Worm (Caenorhabditis elegans): ENCODE measurements around the gene Y25C1A.14.
"Not testable (repeated sequence)": the region's sequence is repeated elsewhere in the genome, so short reads cannot be mapped to it uniquely, and the experiment has no call there.

Gene Y25C1A.14

ce11 chrII:3096857-3097256 lies at the start of gene Y25C1A.14:
Y25C1A.14 (minus strand) TSS chrII:3096957.
- no peak for TF ChIP-seq nhr-76 (tag; optimal IDR thresholded peaks at IDR 0.05)
- TF ChIP-seq bed-3 (GFP tag; optimal IDR thresholded peaks at IDR 0.05) = no peak
- no peak for TF ChIP-seq mab-5 (tag; optimal IDR thresholded peaks at IDR 0.05)
- TF ChIP-seq M03D4.4 (tag; optimal IDR thresholded peaks at IDR 0.05) = no peak
- TF ChIP-seq ztf-11 (tag; optimal IDR thresholded peaks at IDR 0.05) = no peak
- TF ChIP-seq elt-1 (tag; optimal IDR thresholded peaks at IDR 0.05; ENCODE audit: borderline replicate concordance, insufficient read depth) = no peak
- TF ChIP-seq sem-2 (GFP tag; optimal IDR thresholded peaks at IDR 0.05) = no peak
- no peak for TF ChIP-seq unc-62 (GFP tag; optimal IDR thresholded peaks at IDR 0.05)
- no peak for TF ChIP-seq mep-1 (tag; optimal IDR thresholded peaks at IDR 0.05)
- no peak for TF ChIP-seq nhr-12 (tag; optimal IDR thresholded peaks at IDR 0.05)
- no peak for TF ChIP-seq nhr-237 (tag; optimal IDR thresholded peaks at IDR 0.05)
- TF ChIP-seq sptf-1 (tag; optimal IDR thresholded peaks at IDR 0.05) = no peak
- no peak for TF ChIP-seq lin-32 (GFP tag; optimal IDR thresholded peaks at IDR 0.05)
- TF ChIP-seq lin-13 (tag; optimal IDR thresholded peaks at IDR 0.05) = no peak
- no peak for TF ChIP-seq ceh-83 (GFP tag; optimal IDR thresholded peaks at IDR 0.05)
- TF ChIP-seq ceh-43 (GFP tag; optimal IDR thresholded peaks at IDR 0.05) = no peak

DNA sequence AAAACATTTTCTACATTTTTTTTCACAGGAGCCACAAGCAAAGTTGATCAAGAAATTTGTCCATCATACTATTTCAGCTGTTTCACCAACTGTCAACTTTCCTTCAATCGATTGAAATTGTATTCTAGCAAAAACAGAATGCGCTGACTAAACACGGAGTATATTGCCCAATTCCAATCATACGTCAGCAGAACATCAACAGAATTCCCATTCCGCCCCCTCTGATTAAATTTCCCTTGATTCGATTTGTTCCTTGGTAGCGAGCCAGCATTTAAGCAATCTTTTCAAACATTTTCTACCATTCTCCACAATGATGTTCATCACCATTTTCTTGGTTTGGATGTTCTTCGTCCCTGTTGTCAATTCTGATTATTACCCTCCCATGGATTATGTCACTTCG lies 49.1 kb upstream of the Y25C1A.14 start, which contains the start of gene T10D4.15:
Gene T10D4.15 (plus strand): TSS at position 301 of the 400 bp plus-strand sequence.
- TF ChIP-seq ceh-39 (tag; optimal IDR thresholded peaks at IDR 0.05) = no peak
- TF ChIP-seq unc-62 (GFP tag; optimal IDR thresholded peaks at IDR 0.05) = no peak
- TF ChIP-seq lin-13 (tag; optimal IDR thresholded peaks at IDR 0.05) = no peak
- no peak for TF ChIP-seq zip-8 (tag; optimal IDR thresholded peaks at IDR 0.05)

- not testable (repeated sequence) for TF ChIP-seq ceh-43 (GFP tag; optimal IDR thresholded peaks at IDR 0.05); blmp-1 (tag; optimal IDR thresholded peaks at IDR 0.05); lsy-2 (tag; optimal IDR thresholded peaks at IDR 0.05)
Measured at ce11 chrII:3144552-3144951, 47.8 kb upstream of the Y25C1A.14 start, which contains the start of gene sri-43. sri-43 (minus strand) TSS chrII:3144652.

DNA sequence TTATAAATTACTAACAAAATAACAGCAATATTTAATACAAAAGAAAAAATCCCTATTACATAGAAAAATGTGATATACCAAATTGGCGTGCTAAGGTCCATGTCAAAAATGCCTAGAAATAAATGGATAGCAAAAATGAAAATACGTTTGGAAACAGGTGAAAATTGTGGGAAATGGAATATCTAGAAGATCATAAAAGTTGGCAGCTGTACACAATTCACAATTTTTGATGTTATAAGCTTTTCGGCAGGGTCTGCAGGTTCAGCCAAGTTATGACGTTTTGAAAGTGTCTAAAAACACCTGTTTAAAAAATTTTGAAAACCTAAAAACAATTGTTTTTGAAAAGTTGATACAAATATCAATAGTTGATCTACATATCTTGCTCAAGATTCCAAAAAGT lies 46.1 kb upstream of the Y25C1A.14 start, which contains the start of gene sri-42:
Gene sri-42 (minus strand): TSS at position 101 of the 400 bp plus-strand sequence.
- TF ChIP-seq ces-1 (GFP tag; optimal IDR thresholded peaks at IDR 0.05); lin-13 (tag; optimal IDR thresholded peaks at IDR 0.05); drap-1 (GFP tag; optimal IDR thresholded peaks at IDR 0.05): not testable (repeated sequence)

ce11 chrII:3137804-3138203 lies 41.0 kb upstream of the Y25C1A.14 start, which contains the start of gene sri-54:
sri-54 (minus strand) TSS chrII:3137904.
- TF ChIP-seq tbx-8 (GFP tag; optimal IDR thresholded peaks at IDR 0.05) (no peak), drap-1 (GFP tag; optimal IDR thresholded peaks at IDR 0.05) (no peak), unc-39 (tag; optimal IDR thresholded peaks at IDR 0.05) (no peak), mab-5 (tag; optimal IDR thresholded peaks at IDR 0.05) (no peak), sem-2 (GFP tag; optimal IDR thresholded peaks at IDR 0.05) (no peak), lsy-2 (tag; optimal IDR thresholded peaks at IDR 0.05) (no peak), elt-3 (tag; optimal IDR thresholded peaks at IDR 0.05) (no peak), mls-2 (tag; optimal IDR thresholded peaks at IDR 0.05) (no peak), mep-1 (tag; optimal IDR thresholded peaks at IDR 0.05) (no peak), bed-3 (GFP tag; optimal IDR thresholded peaks at IDR 0.05) (no peak), ham-2 (GFP tag; optimal IDR thresholded peaks at IDR 0.05) (no peak), elt-1 (tag; optimal IDR thresholded peaks at IDR 0.05; ENCODE audit: borderline replicate concordance, insufficient read depth) (no peak), ceh-43 (GFP tag; optimal IDR thresholded peaks at IDR 0.05) (no peak), nhr-28 (tag; optimal IDR thresholded peaks at IDR 0.05) (no peak), hlh-1 (tag; optimal IDR thresholded peaks at IDR 0.05) (no peak), sptf-1 (tag; optimal IDR thresholded peaks at IDR 0.05) (no peak)

- TF ChIP-seq elt-1 (tag; optimal IDR thresholded peaks at IDR 0.05; ENCODE audit: borderline replicate concordance, insufficient read depth) (no peak), nhr-12 (tag; optimal IDR thresholded peaks at IDR 0.05) (no peak), bed-3 (GFP tag; optimal IDR thresholded peaks at IDR 0.05) (no peak), sptf-1 (tag; optimal IDR thresholded peaks at IDR 0.05) (no peak), hlh-1 (tag; optimal IDR thresholded peaks at IDR 0.05) (no peak), lin-13 (tag; optimal IDR thresholded peaks at IDR 0.05) (no peak), ceh-43 (GFP tag; optimal IDR thresholded peaks at IDR 0.05) (no peak), flh-1 (GFP tag; optimal IDR thresholded peaks at IDR 0.05) (no peak), lsy-2 (tag; optimal IDR thresholded peaks at IDR 0.05) (no peak), ceh-83 (GFP tag; optimal IDR thresholded peaks at IDR 0.05) (no peak), nhr-2 (tag; optimal IDR thresholded peaks at IDR 0.05) (no peak), cnd-1 (tag; optimal IDR thresholded peaks at IDR 0.05) (no peak), nhr-237 (tag; optimal IDR thresholded peaks at IDR 0.05) (no peak), lin-32 (GFP tag; optimal IDR thresholded peaks at IDR 0.05) (no peak), mep-1 (tag; optimal IDR thresholded peaks at IDR 0.05) (no peak), elt-3 (tag; optimal IDR thresholded peaks at IDR 0.05) (no peak), nhr-28 (tag; optimal IDR thresholded peaks at IDR 0.05) (no peak), ztf-11 (tag; optimal IDR thresholded peaks at IDR 0.05) (no peak), mab-5 (tag; optimal IDR thresholded peaks at IDR 0.05) (no peak)
Measured at ce11 chrII:3135293-3135692, 38.5 kb upstream of the Y25C1A.14 start.
